Fruit fly (Drosophila melanogaster) whole organism, embryonic: ENCODE measurements around the gene CG14286.

ENCODE experiments used
- CG1024 ChIP-seq: fragments of 200-800 bp; sonication (Bioruptor generic); IDR thresholded peaks from 2 replicates; pipeline ENCODE4 v1.3.6; 2022; ENCODE audit warnings: missing biosample characterization, missing genetic modification characterization
- CG10565 ChIP-seq: fragments of 200-800 bp; sonication (Bioruptor generic); optimal IDR thresholded peaks from 3 replicates; lab custom pipeline; 2016; ENCODE audit warnings: missing biosample characterization, mild to moderate bottlenecking, missing genetic modification characterization
- CG11247 ChIP-seq: fragments of 200-800 bp; sonication (Bioruptor generic); IDR thresholded peaks from 2 replicates; pipeline ENCODE4 v1.3.6; 2022; ENCODE audit warnings: missing biosample characterization, missing genetic modification characterization
- CG13123 ChIP-seq: fragments of 200-800 bp; sonication (Bioruptor generic); optimal IDR thresholded peaks from 2 replicates; lab custom pipeline; 2016; ENCODE audit warnings: missing biosample characterization, missing genetic modification characterization
- CG14014 ChIP-seq: fragments of 200-800 bp; sonication (Bioruptor generic); IDR thresholded peaks from 2 replicates; pipeline ENCODE4 v1.3.6; 2022; ENCODE audit warnings: missing biosample characterization, missing genetic modification characterization
- CG14667 ChIP-seq: fragments of 200-800 bp; sonication (Bioruptor generic); IDR thresholded peaks from 2 replicates; pipeline ENCODE4 v1.3.6; 2022; ENCODE audit warnings: missing biosample characterization, missing genetic modification characterization
- CG14710 ChIP-seq: fragments of 200-800 bp; sonication (Bioruptor generic); optimal IDR thresholded peaks from 3 replicates; lab custom pipeline; 2019; ENCODE audit warnings: missing biosample characterization, mild to moderate bottlenecking, missing genetic modification characterization, moderate library complexity
- CG15073 ChIP-seq: fragments of 200-800 bp; sonication (Bioruptor generic); optimal IDR thresholded peaks from 2 replicates; lab custom pipeline; 2016; ENCODE audit warnings: missing biosample characterization, missing genetic modification characterization
- CG16813 ChIP-seq: fragments of 200-800 bp; sonication (Bioruptor generic); IDR thresholded peaks from 3 replicates; pipeline ENCODE4 v1.3.6; 2022; ENCODE audit warnings: missing biosample characterization, missing genetic modification characterization; ENCODE audit not compliant: partially characterized antibody
- CG16815 ChIP-seq: fragments of 200-800 bp; sonication (Bioruptor generic); optimal IDR thresholded peaks from 3 replicates; lab custom pipeline; 2017; ENCODE audit warnings: missing biosample characterization, mild to moderate bottlenecking, missing genetic modification characterization
- CG17328 ChIP-seq: fragments of 200-800 bp; sonication (Bioruptor generic); IDR thresholded peaks from 2 replicates; pipeline ENCODE4 v1.3.6; 2022; ENCODE audit warnings: missing biosample characterization, missing genetic modification characterization
- CG17385 ChIP-seq: fragments of 200-800 bp; sonication (Bioruptor generic); optimal IDR thresholded peaks from 3 replicates; lab custom pipeline; 2018; ENCODE audit warnings: missing biosample characterization, mild to moderate bottlenecking, missing genetic modification characterization
- CG1832 ChIP-seq: fragments of 200-800 bp; sonication (Bioruptor generic); optimal IDR thresholded peaks from 2 replicates; lab custom pipeline; 2017; ENCODE audit warnings: missing biosample characterization, mild to moderate bottlenecking, missing genetic modification characterization, inconsistent platforms
- CG18764 ChIP-seq: fragments of 200-800 bp; sonication (Bioruptor generic); optimal IDR thresholded peaks from 3 replicates; lab custom pipeline; 2016; ENCODE audit warnings: missing biosample characterization, missing genetic modification characterization
- CG2678 ChIP-seq: fragments of 200-800 bp; sonication (Bioruptor generic); optimal IDR thresholded peaks from 3 replicates; lab custom pipeline; 2019; ENCODE audit warnings: missing biosample characterization, mild to moderate bottlenecking, missing genetic modification characterization, moderate library complexity
- CG2712 ChIP-seq: fragments of 200-800 bp; optimal IDR thresholded peaks from 3 replicates; lab custom pipeline; 2019; ENCODE audit warnings: missing biosample characterization, mild to moderate bottlenecking, missing genetic modification characterization, moderate library complexity
- CG30431 ChIP-seq: fragments of 200-800 bp; sonication (Bioruptor generic); optimal IDR thresholded peaks from 2 replicates; lab custom pipeline; 2017; ENCODE audit warnings: missing biosample characterization, missing genetic modification characterization
- CG31388 ChIP-seq: fragments of 200-800 bp; sonication (Bioruptor generic); optimal IDR thresholded peaks from 2 replicates; lab custom pipeline; 2016; ENCODE audit warnings: missing biosample characterization, missing genetic modification characterization
- CG3281 ChIP-seq: fragments of 200-800 bp; sonication (Bioruptor generic); optimal IDR thresholded peaks from 3 replicates; lab custom pipeline; 2017; ENCODE audit warnings: missing biosample characterization, mild to moderate bottlenecking, missing genetic modification characterization
- CG4424 ChIP-seq: fragments of 200-800 bp; sonication (Bioruptor generic); optimal IDR thresholded peaks from 3 replicates; lab custom pipeline; 2016; ENCODE audit warnings: missing biosample characterization, missing genetic modification characterization
- CG5245 ChIP-seq: fragments of 200-800 bp; sonication (Bioruptor generic); optimal IDR thresholded peaks from 3 replicates; lab custom pipeline; 2016; ENCODE audit warnings: missing biosample characterization, missing genetic modification characterization
- CG6654 ChIP-seq: fragments of 200-800 bp; sonication (Bioruptor generic); optimal IDR thresholded peaks from 2 replicates; lab custom pipeline; 2017; ENCODE audit warnings: missing biosample characterization, mild to moderate bottlenecking, missing genetic modification characterization
- CG6689 ChIP-seq: fragments of 200-800 bp; sonication (Bioruptor generic); IDR thresholded peaks from 2 replicates; pipeline ENCODE4 v1.3.6; 2022; ENCODE audit warnings: missing biosample characterization, missing genetic modification characterization
- CG7839 ChIP-seq: fragments of 200-800 bp; sonication (Bioruptor generic); optimal IDR thresholded peaks from 3 replicates; lab custom pipeline; 2018; ENCODE audit warnings: missing biosample characterization, mild to moderate bottlenecking, missing genetic modification characterization, moderate library complexity
- CG8281 ChIP-seq: fragments of 200-800 bp; sonication (Bioruptor generic); optimal IDR thresholded peaks from 2 replicates; lab custom pipeline; 2018; ENCODE audit warnings: missing biosample characterization, mild to moderate bottlenecking, missing genetic modification characterization, moderate library complexity
- CG9817 ChIP-seq: fragments of 200-800 bp; sonication (Bioruptor generic); optimal IDR thresholded peaks from 2 replicates; lab custom pipeline; 2018; ENCODE audit warnings: missing biosample characterization, mild to moderate bottlenecking, missing genetic modification characterization, moderate library complexity
- CG9876 ChIP-seq: fragments of 200-800 bp; sonication (Bioruptor generic); optimal IDR thresholded peaks from 2 replicates; lab custom pipeline; 2016; ENCODE audit warnings: missing biosample characterization, missing genetic modification characterization
- Dad ChIP-seq: fragments of 200-800 bp; sonication (Bioruptor generic); optimal IDR thresholded peaks from 3 replicates; lab custom pipeline; 2016; ENCODE audit warnings: missing biosample characterization, missing genetic modification characterization
- Ets97D ChIP-seq: fragments of 200-800 bp; sonication (Bioruptor generic); optimal IDR thresholded peaks from 3 replicates; lab custom pipeline; 2016; ENCODE audit warnings: missing biosample characterization, missing genetic modification characterization
- Fer2 ChIP-seq: fragments of 200-800 bp; sonication (Bioruptor generic); optimal IDR thresholded peaks from 2 replicates; lab custom pipeline; 2018; ENCODE audit warnings: missing biosample characterization, mild to moderate bottlenecking, missing genetic modification characterization, moderate library complexity
- H15 ChIP-seq: fragments of 200-800 bp; sonication (Bioruptor generic); IDR thresholded peaks from 3 replicates; pipeline ENCODE4 v1.3.6; 2022; ENCODE audit warnings: missing biosample characterization, missing genetic modification characterization
- Hand ChIP-seq: fragments of 200-800 bp; sonication (Bioruptor generic); optimal IDR thresholded peaks from 2 replicates; lab custom pipeline; 2017; ENCODE audit warnings: mild to moderate bottlenecking, missing biosample characterization, missing genetic modification reagents, missing genetic modification characterization
- Mes4 ChIP-seq: fragments of 200-800 bp; sonication (Bioruptor generic); optimal IDR thresholded peaks from 2 replicates; lab custom pipeline; 2016; ENCODE audit warnings: missing biosample characterization, missing genetic modification characterization
- Mrtf ChIP-seq: fragments of 200-800 bp; sonication (Bioruptor generic); IDR thresholded peaks from 3 replicates; pipeline ENCODE4 v1.3.6; 2022; ENCODE audit warnings: missing biosample characterization, missing genetic modification characterization
- Nf-YC ChIP-seq: fragments of 200-800 bp; optimal IDR thresholded peaks from 3 replicates; lab custom pipeline; 2019; ENCODE audit warnings: missing biosample characterization, mild to moderate bottlenecking, missing genetic modification characterization, moderate library complexity
- Optix ChIP-seq: fragments of 200-800 bp; sonication (Bioruptor generic); IDR thresholded peaks from 3 replicates; pipeline ENCODE4 v1.3.6; 2022; ENCODE audit warnings: missing biosample characterization, missing genetic modification characterization
- Side ChIP-seq: fragments of 200-800 bp; sonication (Bioruptor generic); optimal IDR thresholded peaks from 2 replicates; lab custom pipeline; 2016; ENCODE audit warnings: missing biosample characterization, missing genetic modification characterization
- Tbp ChIP-seq: fragments of >200 bp; optimal IDR thresholded peaks from 2 replicates; lab custom pipeline; 2018; ENCODE audit warnings: missing biosample characterization, missing genetic modification characterization
- Trl ChIP-seq, 3 experiments: fragments of >200 bp in 2 of 3; fragments of 200-800 bp in 1 of 3; sonication (Bioruptor generic) in 1 of 3; optimal IDR thresholded peaks; 2 replicates in 1 of 3; 3 replicates in 2 of 3; lab custom pipeline; 2016 to 2017; ENCODE audit warnings: missing biosample characterization in 1 of 3, missing genetic modification characterization in 1 of 3
- aop ChIP-seq: fragments of 200-800 bp; sonication (Bioruptor generic); IDR thresholded peaks from 2 replicates; pipeline ENCODE4 v1.3.6; 2022; ENCODE audit warnings: missing biosample characterization, missing genetic modification characterization
- cato ChIP-seq: fragments of 200-800 bp; sonication (Bioruptor generic); optimal IDR thresholded peaks from 2 replicates; lab custom pipeline; 2016; ENCODE audit warnings: missing biosample characterization, missing genetic modification characterization, borderline replicate concordance
- chm ChIP-seq: fragments of 200-800 bp; sonication (Bioruptor generic); IDR thresholded peaks from 2 replicates; pipeline ENCODE4 v1.3.6; 2022; ENCODE audit warnings: missing biosample characterization, missing genetic modification characterization
- croc ChIP-seq: fragments of 200-800 bp; sonication (Bioruptor generic); conservative IDR thresholded peaks from 3 replicates; pipeline ENCODE4 v1.3.6; 2022; ENCODE audit warnings: missing biosample characterization, missing genetic modification characterization
- danr ChIP-seq: fragments of 200-800 bp; sonication (Bioruptor generic); IDR thresholded peaks from 2 replicates; pipeline ENCODE4 v1.3.6; 2022; ENCODE audit warnings: missing biosample characterization, missing genetic modification characterization
- en ChIP-seq: fragments of 200-800 bp; sonication (Bioruptor generic); optimal IDR thresholded peaks from 2 replicates; lab custom pipeline; 2016; ENCODE audit warnings: missing biosample characterization, missing genetic modification characterization
- gcm ChIP-seq: fragments of 200-800 bp; sonication (Bioruptor generic); optimal IDR thresholded peaks from 2 replicates; lab custom pipeline; 2019; ENCODE audit warnings: missing biosample characterization, mild to moderate bottlenecking, missing genetic modification characterization, moderate library complexity
- ham ChIP-seq: fragments of 200-800 bp; sonication (Bioruptor generic); IDR thresholded peaks from 2 replicates; pipeline ENCODE4 v1.3.6; 2022; ENCODE audit warnings: missing biosample characterization, missing genetic modification characterization
- jumu ChIP-seq: fragments of 200-800 bp; sonication (Bioruptor generic); optimal IDR thresholded peaks from 3 replicates; lab custom pipeline; 2016; ENCODE audit warnings: missing biosample characterization, missing genetic modification characterization
- sim ChIP-seq: fragments of 200-800 bp; sonication (Bioruptor generic); IDR thresholded peaks from 2 replicates; pipeline ENCODE4 v1.3.6; 2022; ENCODE audit warnings: missing biosample characterization, missing genetic modification characterization
- sr ChIP-seq: fragments of 200-800 bp; sonication (Bioruptor generic); IDR thresholded peaks from 3 replicates; pipeline ENCODE4 v1.3.6; 2022; ENCODE audit warnings: missing biosample characterization, missing genetic modification characterization
- yki ChIP-seq: fragments of >200 bp; optimal IDR thresholded peaks from 3 replicates; lab custom pipeline; 2018

CG14286 gene

DNA sequence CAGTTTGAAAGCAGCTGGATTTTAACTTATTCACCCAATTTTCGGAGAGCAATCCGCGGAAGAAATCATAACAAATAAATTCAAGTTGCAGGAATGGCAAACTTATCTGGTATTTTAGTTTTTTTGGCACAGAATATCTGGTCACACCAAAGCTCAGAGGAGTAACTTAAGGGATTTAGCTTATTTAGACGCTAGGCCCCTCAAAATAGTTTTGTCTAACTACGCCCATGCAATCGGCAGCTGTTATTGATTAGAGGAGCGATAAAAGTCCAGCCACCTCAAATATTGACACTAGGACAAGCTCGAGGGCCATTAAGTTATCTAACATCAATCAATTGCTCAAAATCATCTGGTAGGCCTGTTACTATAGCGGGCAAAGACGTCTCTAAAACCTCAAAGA lies 4.9 kb downstream of the CG14286 start, which contains the start of the genes GatA and P5cr (continued):
- peak; percentile 68 for TF ChIP-seq Fer2 (tag; lab: Kevin White, UChicago)
- TF ChIP-seq CG14667, result peak; percentile 57
- TF ChIP-seq danr, result 0 out of 2 replicates have a peak, but pooled peaks have one; percentile 32
- TF ChIP-seq CG15073 (GFP tag; lab: Kevin White, UChicago), result no peak
- peak; percentile 82 for TF ChIP-seq CG9876 (GFP tag; lab: Kevin White, UChicago)
- peak; percentile 87 for TF ChIP-seq Dad (GFP tag; lab: Kevin White, UChicago)
- peak; percentile 42 for TF ChIP-seq CG6654 (GFP tag; lab: Kevin White, UChicago)
- TF ChIP-seq CG16815 (GFP tag; lab: Kevin White, UChicago), result peak; percentile 61
- peak; percentile 80 for TF ChIP-seq CG7839
- peak; percentile 58 for TF ChIP-seq CG13123 (GFP tag; lab: Kevin White, UChicago)
- peak; percentile 64 for TF ChIP-seq aop (GFP tag; lab: Robert Waterston, UW)
- no peak for TF ChIP-seq Trl (optimal IDR thresholded peaks at IDR 0.05; lab: Kevin White, UChicago)
- peak; percentile 81 for TF ChIP-seq Trl (GFP tag; optimal IDR thresholded peaks at IDR 0.05; lab: Kevin White, UChicago)
- peak; percentile 72 for TF ChIP-seq CG17385 (GFP tag; lab: Kevin White, UChicago)
- TF ChIP-seq CG17328 (GFP tag; lab: Robert Waterston, UW), result peak; percentile 76
- peak; percentile 74 for TF ChIP-seq H15 (GFP tag; lab: Robert Waterston, UW)
- TF ChIP-seq ham (GFP tag; lab: Robert Waterston, UW), result peak; percentile 26; the same call in 1 of the 2 replicates
- peak; percentile 89; the same call in 2 of the 3 replicates for TF ChIP-seq Mrtf (GFP tag; lab: Robert Waterston, UW)
- peak; percentile 38; the same call in 1 of the 2 replicates for TF ChIP-seq chm
- peak; percentile 79 for TF ChIP-seq CG4424
- peak; percentile 5 for TF ChIP-seq gcm (GFP tag; lab: Kevin White, UChicago)
- TF ChIP-seq CG14710 (tag; lab: Kevin White, UChicago), result peak; percentile 11
- no peak for TF ChIP-seq CG31388
- TF ChIP-seq CG18764 (GFP tag; lab: Kevin White, UChicago), result peak; percentile 67
- TF ChIP-seq CG1832 (GFP tag; lab: Kevin White, UChicago), result no peak
- TF ChIP-seq CG8281, result peak; percentile 61
- peak; percentile 77 for TF ChIP-seq CG3281
- peak; percentile 69 for TF ChIP-seq CG5245 (GFP tag; lab: Kevin White, UChicago)
- TF ChIP-seq Mes4 (GFP tag; lab: Kevin White, UChicago), result no peak
- TF ChIP-seq jumu, result peak; percentile 86
- TF ChIP-seq Optix (GFP tag; lab: Robert Waterston, UW), result peak; percentile 68; the same call in 2 of the 3 replicates
- peak; percentile 63 for TF ChIP-seq CG30431 (GFP tag; lab: Kevin White, UChicago)
- TF ChIP-seq Side, result peak; percentile 79
- peak; percentile 35 for TF ChIP-seq CG2712 (tag; lab: Kevin White, UChicago)
- TF ChIP-seq CG9817 (tag; lab: Kevin White, UChicago), result peak; percentile 85
- peak; percentile 38 for TF ChIP-seq Ets97D (GFP tag; lab: Kevin White, UChicago)
- peak; percentile 63 for TF ChIP-seq Hand (GFP tag; lab: Kevin White, UChicago)
- TF ChIP-seq cato (GFP tag; lab: Kevin White, UChicago), result peak; percentile 26
- no peak for TF ChIP-seq CG16813 (GFP tag; lab: Robert Waterston, UW)
- no peak for TF ChIP-seq Tbp
- no peak for TF ChIP-seq sim (GFP tag; lab: Robert Waterston, UW)
- TF ChIP-seq CG14014 (GFP tag; lab: Robert Waterston, UW), result peak; percentile 90
- TF ChIP-seq CG10565 (GFP tag; lab: Kevin White, UChicago), result no peak
- no peak for TF ChIP-seq yki
- peak; percentile 68 for TF ChIP-seq en (GFP tag; lab: Kevin White, UChicago)
- TF ChIP-seq CG11247 (GFP tag; lab: Robert Waterston, UW), result peak; percentile 90
- TF ChIP-seq CG6689 (GFP tag; lab: Robert Waterston, UW), result peak; percentile 65
- peak; percentile 81 for TF ChIP-seq CG2678 (tag; lab: Kevin White, UChicago)
- TF ChIP-seq CG1024, result peak; percentile 53; the same call in 1 of the 2 replicates
- no peak for TF ChIP-seq croc (GFP tag; lab: Robert Waterston, UW)
- TF ChIP-seq Nf-YC (tag; lab: Kevin White, UChicago), result peak; percentile 23
- peak; percentile 69 for TF ChIP-seq sr (GFP tag; lab: Robert Waterston, UW)
